Fruit fly (Drosophila melanogaster) whole organism, pupa: ENCODE results near the gene Sp1.

Experiments
- CG10348 ChIP-seq: fragments of 200-800 bp; sonication (Bioruptor generic); IDR thresholded peaks from 2 replicates; pipeline ENCODE4 v1.3.6; 2022; ENCODE audit warnings: missing biosample characterization, missing genetic modification characterization
- CG12605 ChIP-seq: fragments of 200-800 bp; sonication (Bioruptor generic); IDR thresholded peaks from 2 replicates; pipeline ENCODE4 v1.3.6; 2022; ENCODE audit warnings: missing biosample characterization, missing genetic modification characterization
- CG13204 ChIP-seq: fragments of 200-800 bp; sonication (Bioruptor generic); optimal IDR thresholded peaks from 2 replicates; lab custom pipeline; 2018; ENCODE audit warnings: missing biosample characterization, mild to moderate bottlenecking, missing genetic modification characterization, moderate library complexity
- CG14655 ChIP-seq: fragments of 200-800 bp; sonication (Bioruptor generic); optimal IDR thresholded peaks from 3 replicates; lab custom pipeline; 2017; ENCODE audit warnings: mild to moderate bottlenecking, missing biosample characterization, missing genetic modification reagents, missing genetic modification characterization
- CG15710 ChIP-seq: fragments of 200-800 bp; sonication (Bioruptor generic); optimal IDR thresholded peaks from 2 replicates; lab custom pipeline; 2018; ENCODE audit warnings: missing biosample characterization, mild to moderate bottlenecking, missing genetic modification characterization, moderate library complexity
- CG17806 ChIP-seq: fragments of 200-800 bp; sonication (Bioruptor generic); optimal IDR thresholded peaks from 2 replicates; lab custom pipeline; 2018; ENCODE audit warnings: missing biosample characterization, mild to moderate bottlenecking, missing genetic modification characterization, moderate library complexity
- CG32121 ChIP-seq: fragments of 200-800 bp; sonication (Bioruptor generic); IDR thresholded peaks from 2 replicates; pipeline ENCODE4 v1.3.6; 2022; ENCODE audit warnings: missing biosample characterization, missing genetic modification characterization
- CG34367 ChIP-seq: fragments of 200-800 bp; sonication (Bioruptor generic); optimal IDR thresholded peaks from 2 replicates; lab custom pipeline; 2018; ENCODE audit warnings: missing biosample characterization, mild to moderate bottlenecking, missing genetic modification characterization
- CG4496 ChIP-seq: fragments of 200-800 bp; sonication (Bioruptor generic); IDR thresholded peaks from 3 replicates; pipeline ENCODE4 v1.3.6; 2022; ENCODE audit warnings: missing biosample characterization, missing genetic modification characterization
- CG8159 ChIP-seq: fragments of 200-800 bp; sonication (Bioruptor generic); optimal IDR thresholded peaks from 3 replicates; lab custom pipeline; 2018; ENCODE audit warnings: missing biosample characterization, mild to moderate bottlenecking, missing genetic modification characterization, moderate library complexity
- CG8301 ChIP-seq: fragments of 200-800 bp; sonication (Bioruptor generic); optimal IDR thresholded peaks from 2 replicates; lab custom pipeline; 2018; ENCODE audit warnings: missing biosample characterization, mild to moderate bottlenecking, missing genetic modification characterization
- CG9948 ChIP-seq: fragments of 200-800 bp; sonication (Bioruptor generic); optimal IDR thresholded peaks from 2 replicates; lab custom pipeline; 2018; ENCODE audit warnings: missing biosample characterization, mild to moderate bottlenecking, missing genetic modification characterization, moderate library complexity
- D1 ChIP-seq: fragments of 200-800 bp; sonication (Bioruptor generic); optimal IDR thresholded peaks from 2 replicates; lab custom pipeline; 2018; ENCODE audit warnings: missing biosample characterization, mild to moderate bottlenecking, missing genetic modification characterization, moderate library complexity
- EcR ChIP-seq: fragments of 200-800 bp; sonication (Bioruptor generic); optimal IDR thresholded peaks from 3 replicates; lab custom pipeline; 2019; ENCODE audit warnings: missing biosample characterization, missing genetic modification characterization, mild to moderate bottlenecking, moderate library complexity, missing genetic modification reagents
- Ets98B ChIP-seq: fragments of 200-800 bp; sonication (Bioruptor generic); IDR thresholded peaks from 2 replicates; pipeline ENCODE4 v1.3.6; 2022; ENCODE audit warnings: missing biosample characterization, missing genetic modification characterization
- Pif1A ChIP-seq: fragments of 200-800 bp; sonication (Bioruptor generic); optimal IDR thresholded peaks from 3 replicates; lab custom pipeline; 2016; ENCODE audit warnings: missing biosample characterization, missing genetic modification characterization
- Pif1B ChIP-seq: fragments of 200-800 bp; sonication (Bioruptor generic); optimal IDR thresholded peaks from 3 replicates; lab custom pipeline; 2016; ENCODE audit warnings: missing biosample characterization, missing genetic modification characterization
- Snoo ChIP-seq: fragments of 200-800 bp; sonication (Bioruptor generic); optimal IDR thresholded peaks from 3 replicates; lab custom pipeline; 2017; ENCODE audit warnings: missing biosample characterization, mild to moderate bottlenecking, missing genetic modification characterization, inconsistent platforms
- fd96Ca ChIP-seq: fragments of 200-800 bp; sonication (Bioruptor generic); IDR thresholded peaks from 3 replicates; pipeline ENCODE4 v1.3.6; 2022; ENCODE audit warnings: missing biosample characterization, missing genetic modification characterization
- gl ChIP-seq: fragments of 200-800 bp; sonication (Bioruptor generic); optimal IDR thresholded peaks from 2 replicates; lab custom pipeline; 2018; ENCODE audit warnings: missing biosample characterization, mild to moderate bottlenecking, missing genetic modification characterization
- rn ChIP-seq: fragments of 200-800 bp; sonication (Bioruptor generic); IDR thresholded peaks from 2 replicates; pipeline ENCODE4 v1.3.6; 2022; ENCODE audit warnings: missing biosample characterization, missing genetic modification characterization

Gene Sp1

dm6 chrX:9686546-9687219 lies 42.8 kb upstream of the Sp1 start, which contains the start of gene nej:
nej (minus strand) TSS chrX:9687066.
- no peak for TF ChIP-seq CG14655 (GFP tag; lab: Kevin White, UChicago)
- no peak for TF ChIP-seq fd96Ca (GFP tag; lab: Robert Waterston, UW)
- no peak for TF ChIP-seq CG8159 (tag; lab: Kevin White, UChicago)
- TF ChIP-seq CG10348 = no peak
- TF ChIP-seq EcR (GFP tag; lab: Kevin White, UChicago) = no peak
- TF ChIP-seq Snoo (tag; lab: Kevin White, UChicago) = no peak
- no peak for TF ChIP-seq CG32121
- no peak for TF ChIP-seq CG12605 (GFP tag; lab: Robert Waterston, UW)
- TF ChIP-seq gl (tag; lab: Kevin White, UChicago) = no peak
- no peak for TF ChIP-seq CG8301 (tag; lab: Kevin White, UChicago)
- no peak for TF ChIP-seq Pif1A

DNA sequence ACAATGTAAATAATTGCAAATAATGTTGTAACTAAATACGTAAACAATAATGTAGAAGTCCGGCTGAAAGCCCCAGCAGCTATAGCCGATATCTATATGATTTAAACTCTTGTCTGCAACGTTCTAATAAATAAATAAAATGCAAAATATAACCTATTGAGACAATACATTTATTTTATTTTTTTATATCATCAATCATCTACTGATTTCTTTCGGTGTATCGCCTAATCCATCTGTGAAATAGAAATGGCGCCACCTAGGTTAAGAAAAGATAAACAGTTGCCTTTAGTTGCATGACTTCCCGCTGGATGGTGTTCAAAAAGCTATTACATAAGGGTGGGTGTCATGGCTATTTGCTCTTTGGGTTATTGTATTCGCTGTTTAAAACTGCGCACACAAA lies 41.8 kb upstream of the Sp1 start:
- TF ChIP-seq Snoo (tag; lab: Kevin White, UChicago) (peak; percentile 92), CG8301 (tag; lab: Kevin White, UChicago) (peak; percentile 94), gl (tag; lab: Kevin White, UChicago) (peak; percentile 87), CG9948 (tag; lab: Kevin White, UChicago) (peak; percentile 89), Pif1A (peak; percentile 94), CG12605 (GFP tag; lab: Robert Waterston, UW) (peak; percentile 98), D1 (tag; lab: Kevin White, UChicago) (peak; percentile 65), EcR (GFP tag; lab: Kevin White, UChicago) (no peak), CG15710 (tag; lab: Kevin White, UChicago) (peak; percentile 91), CG14655 (GFP tag; lab: Kevin White, UChicago) (peak; percentile 96), CG13204 (GFP tag; lab: Kevin White, UChicago) (peak; percentile 87), CG10348 (no peak; the same call in 1 of the 2 replicates), CG8159 (tag; lab: Kevin White, UChicago) (peak; percentile 93), CG4496 (peak; percentile 98), CG17806 (tag; lab: Kevin White, UChicago) (peak; percentile 93), CG34367 (peak; percentile 93), rn (GFP tag; lab: Robert Waterston, UW) (peak; percentile 80), fd96Ca (GFP tag; lab: Robert Waterston, UW) (peak; percentile 78), CG32121 (peak; percentile 96), Pif1B (GFP tag; lab: Kevin White, UChicago) (peak; percentile 91), Ets98B (GFP tag; lab: Robert Waterston, UW) (peak; percentile 95)

DNA sequence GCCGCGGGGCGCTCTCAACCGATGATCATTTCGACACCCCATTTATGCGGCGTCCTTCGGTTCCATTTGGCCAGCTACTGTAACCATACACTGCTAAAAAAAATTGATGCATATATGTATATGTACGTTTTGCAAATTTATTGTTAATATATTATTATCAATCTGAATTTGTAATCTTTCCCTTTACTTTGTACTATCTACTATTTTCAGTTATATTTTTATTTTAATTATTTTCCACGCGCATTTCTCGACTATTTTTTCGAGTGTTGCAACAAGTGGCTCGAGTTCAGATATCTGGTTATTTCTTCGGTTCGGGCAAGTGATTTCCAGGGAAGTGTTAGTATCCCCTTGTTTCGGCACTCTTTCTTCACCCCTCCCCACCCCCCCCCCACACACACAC lies 40.3 kb upstream of the Sp1 start:
- no peak for TF ChIP-seq D1 (tag; lab: Kevin White, UChicago)
- TF ChIP-seq fd96Ca (GFP tag; lab: Robert Waterston, UW) = no peak

DNA sequence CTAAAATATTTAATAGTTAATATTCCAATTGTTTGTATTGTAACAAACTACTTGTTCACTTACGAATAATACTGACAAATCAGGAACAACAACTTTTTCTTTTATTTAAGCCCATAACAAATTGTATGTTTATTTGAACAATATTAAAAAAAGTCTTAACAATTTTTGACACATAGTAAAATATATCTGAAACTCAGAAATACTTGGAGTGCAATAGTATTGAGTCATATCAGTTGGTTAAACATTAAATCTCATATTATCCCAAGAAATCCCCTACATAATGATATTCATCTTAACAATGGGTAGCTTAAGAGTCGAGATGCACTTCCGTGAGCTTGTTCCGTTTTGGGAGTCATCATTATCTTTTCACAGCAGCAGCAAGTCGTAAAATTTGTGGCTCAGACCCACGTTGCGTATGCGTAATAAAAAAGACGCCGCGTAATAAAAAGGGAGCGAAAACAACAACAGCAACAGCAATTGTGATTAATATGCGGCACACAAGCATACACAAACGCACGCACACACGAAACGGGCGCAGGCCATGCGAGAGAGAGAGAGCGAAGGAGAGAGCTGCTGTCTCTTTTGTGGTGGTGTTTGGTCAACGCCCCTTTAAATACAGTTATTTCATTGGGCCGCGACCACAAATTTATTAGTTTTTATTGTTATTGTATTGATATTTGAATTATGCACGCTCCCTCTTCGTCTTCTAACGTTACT lies 37.0 kb upstream of the Sp1 start:
- TF ChIP-seq rn (GFP tag; lab: Robert Waterston, UW) (no peak), CG8159 (tag; lab: Kevin White, UChicago) (peak; percentile 34), CG9948 (tag; lab: Kevin White, UChicago) (peak; percentile 11)

dm6 chrX:9693720-9694386 lies 35.6 kb upstream of the Sp1 start, which contains the start of gene btd:
btd (plus strand) TSS chrX:9694186.
- peak; percentile 35 for TF ChIP-seq gl (tag; lab: Kevin White, UChicago)
- TF ChIP-seq CG34367 = peak; percentile 31
- peak; percentile 85 for TF ChIP-seq fd96Ca (GFP tag; lab: Robert Waterston, UW)
- no peak for TF ChIP-seq Pif1B (GFP tag; lab: Kevin White, UChicago)
- peak; percentile 58; the same call in 1 of the 2 replicates for TF ChIP-seq rn (GFP tag; lab: Robert Waterston, UW)
- peak; percentile 29 for TF ChIP-seq CG14655 (GFP tag; lab: Kevin White, UChicago)
- TF ChIP-seq CG32121 = peak; percentile 70
- TF ChIP-seq CG13204 (GFP tag; lab: Kevin White, UChicago) = peak; percentile 61
- no peak for TF ChIP-seq EcR (GFP tag; lab: Kevin White, UChicago)
- peak; percentile 20 for TF ChIP-seq CG15710 (tag; lab: Kevin White, UChicago)
- no peak for TF ChIP-seq Pif1A
- peak; percentile 58; the same call in 1 of the 2 replicates for TF ChIP-seq Ets98B (GFP tag; lab: Robert Waterston, UW)
- TF ChIP-seq CG8301 (tag; lab: Kevin White, UChicago) = peak; percentile 15
- TF ChIP-seq CG9948 (tag; lab: Kevin White, UChicago) = no peak
- TF ChIP-seq CG4496 = peak; percentile 75
- peak; percentile 23 for TF ChIP-seq CG8159 (tag; lab: Kevin White, UChicago)
- no peak for TF ChIP-seq Snoo (tag; lab: Kevin White, UChicago)
